Fruit fly (Drosophila melanogaster): ENCODE measurements around the gene twin.

Gene twin

dm6 chr3R:24233366-24234161 lies 11.8 kb upstream of the twin start (continued):
- TF ChIP-seq Blimp-1 (GFP tag; optimal IDR thresholded peaks at IDR 0.05) (no peak), Ets96B (tag; optimal IDR thresholded peaks at IDR 0.05) (peak; percentile 11), CG34406 (GFP tag; optimal IDR thresholded peaks at IDR 0.05) (no peak), Ets21C (GFP tag; optimal IDR thresholded peaks at IDR 0.05) (no peak), esn (GFP tag; optimal IDR thresholded peaks at IDR 0.05) (peak; percentile 13), Eip75B (GFP tag; optimal IDR thresholded peaks at IDR 0.05) (no peak), fd59A (GFP tag; optimal IDR thresholded peaks at IDR 0.05) (peak; percentile 38), CG6792 (GFP tag; optimal IDR thresholded peaks at IDR 0.05) (no peak), topi (GFP tag; optimal IDR thresholded peaks at IDR 0.05) (no peak), CG16779 (tag; optimal IDR thresholded peaks at IDR 0.05) (no peak), Hr4 (GFP tag; optimal IDR thresholded peaks at IDR 0.05) (no peak), dac (GFP tag; optimal IDR thresholded peaks at IDR 0.05) (no peak), Sox15 (GFP tag; optimal IDR thresholded peaks at IDR 0.05) (no peak), net (GFP tag; optimal IDR thresholded peaks at IDR 0.05) (no peak), Met (GFP tag; optimal IDR thresholded peaks at IDR 0.05) (no peak), CG10631 (GFP tag; optimal IDR thresholded peaks at IDR 0.05) (no peak), CG9139 (GFP tag; optimal IDR thresholded peaks at IDR 0.05) (no peak)

- TF ChIP-seq CG8319 (GFP tag; optimal IDR thresholded peaks at IDR 0.05) (no peak), Eip75B (GFP tag; optimal IDR thresholded peaks at IDR 0.05) (no peak), dsx (GFP tag; optimal IDR thresholded peaks at IDR 0.05; ENCODE audit: poor library complexity, severe bottlenecking) (no peak), fd59A (GFP tag; optimal IDR thresholded peaks at IDR 0.05) (no peak), Sox14 (GFP tag; optimal IDR thresholded peaks at IDR 0.05) (no peak), CG6163 (GFP tag; IDR thresholded peaks at IDR 0.05) (no peak), Sox102F (GFP tag; optimal IDR thresholded peaks at IDR 0.05) (no peak), achi (GFP tag; optimal IDR thresholded peaks at IDR 0.05) (no peak), CG8632 (GFP tag; optimal IDR thresholded peaks at IDR 0.05) (no peak)
Measured at dm6 chr3R:24231914-24232313, 10.1 kb upstream of the twin start.

DNA sequence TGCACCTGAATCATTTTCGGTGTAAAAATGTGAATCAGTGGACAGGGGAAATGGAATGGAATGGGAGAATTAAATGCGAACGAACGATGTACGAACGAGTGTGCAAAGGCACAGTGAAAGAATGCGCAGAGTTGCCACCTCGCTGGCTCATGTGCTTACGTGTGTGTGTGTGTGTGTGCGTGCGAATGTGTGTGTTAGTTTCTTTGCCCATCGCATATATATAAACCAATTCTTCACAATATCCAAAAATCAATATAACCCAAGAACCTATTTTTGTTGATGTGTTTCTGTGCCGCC lies 9.4 kb upstream of the twin start:
- TF ChIP-seq CG10631 (GFP tag; optimal IDR thresholded peaks at IDR 0.05), result no peak
- peak; percentile 48 for TF ChIP-seq Eip78C (GFP tag)
- TF ChIP-seq CG9139 (GFP tag; optimal IDR thresholded peaks at IDR 0.05), result no peak
- TF ChIP-seq fkh (GFP tag; optimal IDR thresholded peaks at IDR 0.05), result peak; percentile 2
- no peak for TF ChIP-seq CG10669 (GFP tag; optimal IDR thresholded peaks at IDR 0.05)
- TF ChIP-seq cyc (GFP tag; optimal IDR thresholded peaks at IDR 0.05), result no peak
- no peak for TF ChIP-seq CG32006 (GFP tag; optimal IDR thresholded peaks at IDR 0.05)
- no peak for TF ChIP-seq CG16779 (tag; optimal IDR thresholded peaks at IDR 0.05)
- TF ChIP-seq CG6163 (GFP tag; IDR thresholded peaks at IDR 0.05), result peak; percentile 81

DNA sequence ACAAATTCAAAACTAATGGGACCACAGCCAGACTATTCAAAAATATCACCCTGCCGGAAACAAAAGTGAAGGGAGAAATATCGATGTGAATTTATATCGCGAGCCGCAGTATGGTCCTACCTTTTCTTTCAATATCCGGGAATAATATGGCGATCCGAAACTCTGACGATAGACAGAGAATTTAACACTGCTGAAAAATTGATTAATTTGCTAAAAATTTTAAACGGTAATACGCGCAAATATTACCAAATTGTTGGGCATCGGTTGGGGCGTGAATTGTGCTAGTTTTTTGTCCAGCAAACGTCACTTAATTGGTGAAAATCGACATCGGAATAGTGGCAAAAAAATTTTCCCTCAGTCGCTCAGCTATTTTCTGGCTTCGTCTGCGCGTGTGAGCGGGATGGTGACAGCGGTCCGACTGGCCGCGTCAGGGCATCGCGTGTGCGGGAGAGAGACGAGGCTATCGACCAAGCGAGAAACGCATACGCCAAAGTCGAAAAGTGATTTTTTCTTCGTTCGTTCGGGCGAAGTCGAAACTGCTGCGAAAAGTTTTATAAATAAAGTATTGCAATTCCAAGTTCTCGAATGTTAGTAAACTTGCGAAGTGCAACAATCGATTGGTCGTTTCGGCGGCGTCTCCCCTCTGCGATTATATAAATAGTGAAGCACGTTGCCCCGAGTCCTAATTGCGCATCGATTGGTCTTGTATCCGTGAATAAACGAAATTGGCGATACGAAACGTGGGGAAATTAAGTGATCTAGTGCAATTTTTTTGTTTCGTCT lies 8.8 kb upstream of the twin start, which contains the start of gene mask:
Gene mask, plus strand, starts transcription at position 140 of the 783 bp plus-strand sequence.
- peak; percentile 79 for TF ChIP-seq Hr39 (GFP tag; optimal IDR thresholded peaks at IDR 0.05)
- peak; percentile 45 for TF ChIP-seq Ets21C (GFP tag; optimal IDR thresholded peaks at IDR 0.05)
- peak; percentile 77 for TF ChIP-seq topi (GFP tag; optimal IDR thresholded peaks at IDR 0.05)
- TF ChIP-seq CG10631 (GFP tag; optimal IDR thresholded peaks at IDR 0.05), result peak; percentile 37
- TF ChIP-seq CG9139 (GFP tag; optimal IDR thresholded peaks at IDR 0.05), result peak; percentile 76
- TF ChIP-seq Sox14 (GFP tag; optimal IDR thresholded peaks at IDR 0.05), result peak; percentile 38
- peak; percentile 54 for TF ChIP-seq Blimp-1 (GFP tag; optimal IDR thresholded peaks at IDR 0.05)
- peak; percentile 88 for TF ChIP-seq CG6854 (GFP tag; optimal IDR thresholded peaks at IDR 0.05)
- TF ChIP-seq CG7368 (GFP tag; optimal IDR thresholded peaks at IDR 0.05), result peak; percentile 51
- no peak for TF ChIP-seq Eip93F (GFP tag; optimal IDR thresholded peaks at IDR 0.05)
- peak; percentile 27 for TF ChIP-seq CG3032 (tag; optimal IDR thresholded peaks at IDR 0.05)
- no peak; the same call in 1 of the 2 replicates for TF ChIP-seq Gug (GFP tag; IDR thresholded peaks at IDR 0.05)
- TF ChIP-seq spab (GFP tag; optimal IDR thresholded peaks at IDR 0.05), result peak; percentile 14
- peak; percentile 43 for TF ChIP-seq CG6792 (GFP tag; optimal IDR thresholded peaks at IDR 0.05)
- TF ChIP-seq fkh (GFP tag; optimal IDR thresholded peaks at IDR 0.05), result peak; percentile 86
- TF ChIP-seq eg (GFP tag; IDR thresholded peaks at IDR 0.05), result peak; percentile 67; the same call in 2 of the 3 replicates
- peak; percentile 67 for TF ChIP-seq Sox102F (GFP tag; optimal IDR thresholded peaks at IDR 0.05)
- no peak for TF ChIP-seq Hr4 (GFP tag; optimal IDR thresholded peaks at IDR 0.05)
- no peak for TF ChIP-seq Smox (GFP tag; optimal IDR thresholded peaks at IDR 0.05)
- peak; percentile 74 for TF ChIP-seq CG34406 (GFP tag; optimal IDR thresholded peaks at IDR 0.05)
- TF ChIP-seq Eip75B (GFP tag; optimal IDR thresholded peaks at IDR 0.05), result peak; percentile 79
- peak; percentile 76 for TF ChIP-seq CG31627 (GFP tag; optimal IDR thresholded peaks at IDR 0.05)
- TF ChIP-seq CG8319 (GFP tag; optimal IDR thresholded peaks at IDR 0.05), result peak; percentile 71
- TF ChIP-seq cyc (GFP tag; optimal IDR thresholded peaks at IDR 0.05), result peak; percentile 81
- peak; percentile 81 for TF ChIP-seq CG3919 (GFP tag; optimal IDR thresholded peaks at IDR 0.05)
- TF ChIP-seq lz (GFP tag; optimal IDR thresholded peaks at IDR 0.05), result peak; percentile 79
- TF ChIP-seq dsx (GFP tag; optimal IDR thresholded peaks at IDR 0.05; ENCODE audit: poor library complexity, severe bottlenecking), result no peak
